Fruit fly (Drosophila melanogaster) whole organism, prepupa: Measurements from ENCODE around the gene numb.
A peak's percentile ranks its signal among the peaks of the same experiment; 100 is the strongest.

ENCODE experiments used
- Blimp-1 ChIP-seq: fragments of 200-800 bp; sonication (Bioruptor generic); optimal IDR thresholded peaks from 3 replicates; lab custom pipeline; 2017; ENCODE audit warnings: missing biosample characterization, missing genetic modification characterization, mild to moderate bottlenecking, moderate library complexity, missing genetic modification reagents
- CG10631 ChIP-seq: fragments of 200-800 bp; sonication (Bioruptor generic); optimal IDR thresholded peaks from 2 replicates; lab custom pipeline; 2016; ENCODE audit warnings: missing biosample characterization, missing genetic modification characterization
- CG10669 ChIP-seq: fragments of 200-800 bp; sonication (Bioruptor generic); optimal IDR thresholded peaks from 3 replicates; lab custom pipeline; 2018; ENCODE audit warnings: missing biosample characterization, mild to moderate bottlenecking, missing genetic modification characterization, moderate library complexity
- CG11294 ChIP-seq: fragments of 200-800 bp; sonication (Bioruptor generic); IDR thresholded peaks from 2 replicates; pipeline ENCODE4 v1.3.6; 2022; ENCODE audit warnings: missing biosample characterization, missing genetic modification characterization
- CG11762 ChIP-seq: fragments of 200-800 bp; sonication (Bioruptor generic); optimal IDR thresholded peaks from 3 replicates; lab custom pipeline; 2016; ENCODE audit warnings: missing biosample characterization, missing genetic modification characterization; ENCODE audit not compliant: insufficient read depth
- CG15336 ChIP-seq: fragments of 200-800 bp; sonication (Bioruptor generic); IDR thresholded peaks from 2 replicates; pipeline ENCODE4 v1.3.6; 2022; ENCODE audit warnings: missing biosample characterization, missing genetic modification characterization
- CG1621 ChIP-seq: fragments of 200-800 bp; sonication (Bioruptor generic); optimal IDR thresholded peaks from 3 replicates; lab custom pipeline; 2018; ENCODE audit warnings: missing biosample characterization, mild to moderate bottlenecking, missing genetic modification characterization
- CG16779 ChIP-seq: fragments of 200-800 bp; sonication (Bioruptor generic); optimal IDR thresholded peaks from 3 replicates; lab custom pipeline; 2017; ENCODE audit warnings: missing biosample characterization, mild to moderate bottlenecking, missing genetic modification characterization
- CG3032 ChIP-seq: fragments of 200-800 bp; optimal IDR thresholded peaks from 2 replicates; lab custom pipeline; 2019; ENCODE audit warnings: missing biosample characterization, mild to moderate bottlenecking, missing genetic modification characterization, moderate library complexity
- CG32006 ChIP-seq: fragments of 200-800 bp; sonication (Bioruptor generic); optimal IDR thresholded peaks from 3 replicates; lab custom pipeline; 2017; ENCODE audit warnings: missing biosample characterization, mild to moderate bottlenecking, missing genetic modification characterization
- CG34406 ChIP-seq: fragments of 200-800 bp; sonication (Bioruptor generic); optimal IDR thresholded peaks from 3 replicates; lab custom pipeline; 2016; ENCODE audit warnings: missing biosample characterization, missing genetic modification characterization
- CG3919 ChIP-seq: fragments of 200-800 bp; sonication (Bioruptor generic); optimal IDR thresholded peaks from 3 replicates; lab custom pipeline; 2016; ENCODE audit warnings: missing biosample characterization, missing genetic modification characterization
- CG4318 ChIP-seq: fragments of 200-800 bp; sonication (Bioruptor generic); optimal IDR thresholded peaks from 3 replicates; lab custom pipeline; 2017; ENCODE audit warnings: missing biosample characterization, mild to moderate bottlenecking, missing genetic modification characterization
- CG6163 ChIP-seq: fragments of 200-800 bp; sonication (Bioruptor generic); IDR thresholded peaks from 3 replicates; pipeline ENCODE4 v1.3.6; 2022; ENCODE audit warnings: missing biosample characterization, missing genetic modification characterization
- CG6276 ChIP-seq: fragments of 200-800 bp; sonication (Bioruptor generic); optimal IDR thresholded peaks from 2 replicates; lab custom pipeline; 2017; ENCODE audit warnings: missing biosample characterization, mild to moderate bottlenecking, missing genetic modification characterization
- CG6792 ChIP-seq: fragments of 200-800 bp; sonication (Bioruptor generic); optimal IDR thresholded peaks from 3 replicates; lab custom pipeline; 2016; ENCODE audit warnings: missing biosample characterization, missing genetic modification characterization
- CG6808 ChIP-seq: fragments of 200-800 bp; sonication (Bioruptor generic); optimal IDR thresholded peaks from 3 replicates; lab custom pipeline; 2017; ENCODE audit warnings: missing biosample characterization, missing genetic modification characterization, mild to moderate bottlenecking, moderate library complexity, missing genetic modification reagents
- CG6854 ChIP-seq: fragments of 200-800 bp; sonication (Bioruptor generic); optimal IDR thresholded peaks from 2 replicates; lab custom pipeline; 2017; ENCODE audit warnings: missing biosample characterization, mild to moderate bottlenecking, missing genetic modification characterization
- CG8119 ChIP-seq: fragments of 200-800 bp; sonication (Bioruptor generic); IDR thresholded peaks from 3 replicates; pipeline ENCODE4 v1.3.6; 2022; ENCODE audit warnings: missing biosample characterization, missing genetic modification characterization
- CG8319 ChIP-seq: fragments of 200-800 bp; sonication (Bioruptor generic); optimal IDR thresholded peaks from 3 replicates; lab custom pipeline; 2016; ENCODE audit warnings: missing biosample characterization, missing genetic modification characterization
- CG8632 ChIP-seq: fragments of 200-800 bp; sonication (Bioruptor generic); optimal IDR thresholded peaks from 3 replicates; lab custom pipeline; 2016; ENCODE audit warnings: missing biosample characterization, missing genetic modification characterization
- CG9139 ChIP-seq: fragments of 200-800 bp; sonication (Bioruptor generic); optimal IDR thresholded peaks from 3 replicates; lab custom pipeline; 2017; ENCODE audit warnings: missing biosample characterization, mild to moderate bottlenecking, missing genetic modification characterization
- Eip75B ChIP-seq: fragments of 200-800 bp; sonication (Bioruptor generic); optimal IDR thresholded peaks from 3 replicates; lab custom pipeline; 2016; ENCODE audit warnings: missing biosample characterization, missing genetic modification characterization
- Eip78C ChIP-seq: fragments of 200-800 bp; sonication (Bioruptor generic); peaks from one replicate; lab custom pipeline; 2016; ENCODE audit warnings: missing biosample characterization, missing genetic modification characterization
- Eip93F ChIP-seq: fragments of 200-800 bp; sonication (Bioruptor generic); optimal IDR thresholded peaks from 2 replicates; lab custom pipeline; 2016; ENCODE audit warnings: missing biosample characterization, mild to moderate bottlenecking, missing genetic modification characterization
- Ets21C ChIP-seq: fragments of 200-800 bp; sonication (Bioruptor generic); optimal IDR thresholded peaks from 3 replicates; lab custom pipeline; 2016; ENCODE audit warnings: missing biosample characterization, missing genetic modification characterization
- Ets96B ChIP-seq: fragments of 200-800 bp; optimal IDR thresholded peaks from 2 replicates; lab custom pipeline; 2019; ENCODE audit warnings: missing biosample characterization, mild to moderate bottlenecking, missing genetic modification characterization, moderate library complexity
- Gug ChIP-seq: fragments of 200-800 bp; sonication (Bioruptor generic); IDR thresholded peaks from 2 replicates; pipeline ENCODE4 v1.3.6; 2022; ENCODE audit warnings: missing biosample characterization, missing genetic modification characterization
- Hr38 ChIP-seq: sonication (Bioruptor generic); optimal IDR thresholded peaks from 2 replicates; lab custom pipeline; 2016; ENCODE audit warnings: missing biosample characterization, missing genetic modification characterization
- Hr4 ChIP-seq: fragments of 200-800 bp; sonication (Bioruptor generic); optimal IDR thresholded peaks from 3 replicates; lab custom pipeline; 2016; ENCODE audit warnings: missing biosample characterization, missing genetic modification characterization
- Met ChIP-seq: fragments of 200-800 bp; sonication (Bioruptor generic); optimal IDR thresholded peaks from 3 replicates; lab custom pipeline; 2016; ENCODE audit warnings: missing biosample characterization, missing genetic modification characterization
- OdsH ChIP-seq: fragments of 200-800 bp; sonication (Bioruptor generic); optimal IDR thresholded peaks from 3 replicates; lab custom pipeline; 2016; ENCODE audit warnings: missing biosample characterization, missing genetic modification characterization
- Sox102F ChIP-seq: fragments of 200-800 bp; sonication (Bioruptor generic); optimal IDR thresholded peaks from 2 replicates; lab custom pipeline; 2016; ENCODE audit warnings: missing biosample characterization, mild to moderate bottlenecking, missing genetic modification characterization
- Sox14 ChIP-seq: fragments of 200-800 bp; sonication (Bioruptor generic); optimal IDR thresholded peaks from 3 replicates; lab custom pipeline; 2016; ENCODE audit warnings: missing biosample characterization, missing genetic modification characterization
- Sox15 ChIP-seq: fragments of 200-800 bp; sonication (Bioruptor generic); optimal IDR thresholded peaks from 3 replicates; lab custom pipeline; 2016; ENCODE audit warnings: missing biosample characterization, missing genetic modification characterization
- acj6 ChIP-seq: fragments of 200-800 bp; sonication (Bioruptor generic); optimal IDR thresholded peaks from 3 replicates; lab custom pipeline; 2016; ENCODE audit warnings: missing biosample characterization, missing genetic modification characterization
- dac ChIP-seq: fragments of 200-800 bp; sonication (Bioruptor generic); optimal IDR thresholded peaks from 2 replicates; lab custom pipeline; 2017; ENCODE audit warnings: missing biosample characterization, mild to moderate bottlenecking, missing genetic modification characterization
- dsx ChIP-seq: fragments of 200-800 bp; optimal IDR thresholded peaks from 3 replicates; lab custom pipeline; 2019; ENCODE audit warnings: missing biosample characterization, mild to moderate bottlenecking, missing genetic modification characterization, moderate library complexity; ENCODE audit not compliant: poor library complexity, severe bottlenecking
- eg ChIP-seq: fragments of 200-800 bp; sonication (Bioruptor generic); IDR thresholded peaks from 3 replicates; pipeline ENCODE4 v1.3.6; 2022; ENCODE audit warnings: missing biosample characterization, missing genetic modification characterization
- esn ChIP-seq: fragments of 200-800 bp; sonication (Bioruptor generic); optimal IDR thresholded peaks from 2 replicates; lab custom pipeline; 2016; ENCODE audit warnings: missing biosample characterization, mild to moderate bottlenecking, missing genetic modification characterization, moderate library complexity
- fd59A ChIP-seq: fragments of 200-800 bp; sonication (Bioruptor generic); optimal IDR thresholded peaks from 2 replicates; lab custom pipeline; 2017; ENCODE audit warnings: missing biosample characterization, mild to moderate bottlenecking, missing genetic modification characterization, missing genetic modification reagents
- fd85E ChIP-seq: fragments of 200-800 bp; sonication (Bioruptor generic); optimal IDR thresholded peaks from 3 replicates; lab custom pipeline; 2016; ENCODE audit warnings: missing biosample characterization, missing genetic modification characterization
- fkh ChIP-seq: fragments of 200-800 bp; sonication (Bioruptor generic); optimal IDR thresholded peaks from 3 replicates; lab custom pipeline; 2017; ENCODE audit warnings: missing biosample characterization, mild to moderate bottlenecking, missing genetic modification characterization, moderate library complexity
- lz ChIP-seq: fragments of 200-800 bp; sonication (Bioruptor generic); optimal IDR thresholded peaks from 3 replicates; lab custom pipeline; 2016; ENCODE audit warnings: missing biosample characterization, missing genetic modification characterization
- net ChIP-seq: fragments of 200-800 bp; sonication (Bioruptor generic); optimal IDR thresholded peaks from 3 replicates; lab custom pipeline; 2016; ENCODE audit warnings: missing biosample characterization, missing genetic modification characterization
- pdm3 ChIP-seq: fragments of 200-800 bp; sonication (Bioruptor generic); optimal IDR thresholded peaks from 3 replicates; lab custom pipeline; 2016; ENCODE audit warnings: missing biosample characterization, missing genetic modification characterization
- salr ChIP-seq, 2 experiments: fragments of 200-800 bp; sonication (Bioruptor generic); optimal IDR thresholded peaks; 3 replicates each; lab custom pipeline; 2016 to 2018; ENCODE audit warnings: missing biosample characterization in 2 of 2, missing genetic modification characterization in 2 of 2, mild to moderate bottlenecking in 1 of 2
- spab ChIP-seq: fragments of 200-800 bp; sonication (Bioruptor generic); optimal IDR thresholded peaks from 2 replicates; lab custom pipeline; 2017; ENCODE audit warnings: missing biosample characterization, mild to moderate bottlenecking, missing genetic modification characterization, missing genetic modification reagents
- ss ChIP-seq, 2 experiments: fragments of 200-800 bp; sonication (Bioruptor generic); optimal IDR thresholded peaks; 2 replicates in 1 of 2; 3 replicates in 1 of 2; lab custom pipeline; 2017 to 2018; ENCODE audit warnings: mild to moderate bottlenecking in 2 of 2, missing biosample characterization in 2 of 2, missing genetic modification characterization in 2 of 2, moderate library complexity in 1 of 2
- svp ChIP-seq: fragments of 200-800 bp; sonication (Bioruptor generic); peaks from one replicate; lab custom pipeline; 2016; ENCODE audit warnings: missing biosample characterization, missing genetic modification characterization
- topi ChIP-seq: fragments of 200-800 bp; sonication (Bioruptor generic); optimal IDR thresholded peaks from 3 replicates; lab custom pipeline; 2016; ENCODE audit warnings: missing biosample characterization, missing genetic modification characterization
- vri ChIP-seq: fragments of 200-800 bp; sonication (Bioruptor generic); optimal IDR thresholded peaks from 3 replicates; lab custom pipeline; 2016; ENCODE audit warnings: missing biosample characterization, mild to moderate bottlenecking, missing genetic modification characterization

numb gene

DNA sequence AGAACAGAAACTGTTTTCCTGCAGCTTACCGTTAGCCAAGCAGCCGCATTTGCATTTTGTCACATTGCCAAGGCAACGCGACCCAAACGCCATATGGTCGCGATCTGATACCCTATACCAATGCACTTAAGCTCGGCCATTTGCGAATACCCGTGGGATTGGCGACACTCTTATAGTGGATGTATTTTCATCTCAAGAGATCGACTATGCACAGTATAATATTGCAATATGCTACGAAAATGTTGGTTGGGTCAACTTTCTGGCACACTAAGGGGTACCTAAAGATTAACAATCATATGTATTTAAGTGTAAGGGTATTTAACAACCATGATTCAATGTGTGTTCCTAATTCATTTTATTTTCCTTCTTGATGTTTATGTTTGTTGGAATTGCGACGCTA lies 958 bp downstream of the numb start:
- TF ChIP-seq Ets21C (GFP tag; lab: Kevin White, UChicago) (peak; percentile 64), CG6163 (peak; percentile 56; the same call in 1 of the 3 replicates), Sox15 (GFP tag; lab: Kevin White, UChicago) (no peak), CG8119 (peak; percentile 42; the same call in 2 of the 3 replicates), CG6808 (GFP tag; lab: Kevin White, UChicago) (no peak), CG34406 (peak; percentile 39), fd59A (GFP tag; lab: Kevin White, UChicago) (no peak), CG4318 (GFP tag; lab: Kevin White, UChicago) (no peak), CG9139 (GFP tag; lab: Kevin White, UChicago) (no peak), CG15336 (GFP tag; lab: Robert Waterston, UW) (peak; percentile 48; the same call in 1 of the 2 replicates), Hr4 (GFP tag; lab: Kevin White, UChicago) (peak; percentile 25), acj6 (GFP tag; lab: Kevin White, UChicago) (peak; percentile 38), net (GFP tag; lab: Kevin White, UChicago) (peak; percentile 43), Met (GFP tag; lab: Kevin White, UChicago) (peak; percentile 58), salr (GFP tag; optimal IDR thresholded peaks at IDR 0.05; lab: Kevin White, UChicago) (no peak), esn (GFP tag; lab: Kevin White, UChicago) (peak; percentile 74), CG3919 (peak; percentile 29), CG16779 (tag; lab: Kevin White, UChicago) (no peak), spab (GFP tag; lab: Kevin White, UChicago) (peak; percentile 9), CG6276 (GFP tag; lab: Kevin White, UChicago) (no peak), OdsH (GFP tag; lab: Kevin White, UChicago) (peak; percentile 55), svp (GFP tag; lab: Kevin White, UChicago) (peak; percentile 82), CG32006 (peak; percentile 42), fkh (no peak), Hr38 (GFP tag; lab: Kevin White, UChicago) (no peak), eg (GFP tag; lab: Robert Waterston, UW) (peak; percentile 48; the same call in 1 of the 3 replicates), CG8319 (GFP tag; lab: Kevin White, UChicago) (no peak), dac (GFP tag; lab: Kevin White, UChicago) (no peak), ss (GFP tag; optimal IDR thresholded peaks at IDR 0.05; lab: Kevin White, UChicago) (peak in 1 of 2 experiments; percentile 17), CG11294 (GFP tag; lab: Robert Waterston, UW) (peak; percentile 46; the same call in 1 of the 2 replicates), CG11762 (GFP tag; lab: Kevin White, UChicago) (peak; percentile 24), Eip78C (GFP tag; lab: Kevin White, UChicago) (peak; percentile 84), CG6792 (GFP tag; lab: Kevin White, UChicago) (peak; percentile 54), Sox14 (peak; percentile 26), Ets96B (tag; lab: Kevin White, UChicago) (peak; percentile 36), CG1621 (tag; lab: Kevin White, UChicago) (no peak), vri (peak; percentile 21), Gug (GFP tag; lab: Robert Waterston, UW) (no peak), Sox102F (GFP tag; lab: Kevin White, UChicago) (peak; percentile 72), lz (GFP tag; lab: Kevin White, UChicago) (peak; percentile 77), Blimp-1 (no peak), CG10631 (GFP tag; lab: Kevin White, UChicago) (peak; percentile 19), Eip75B (GFP tag; lab: Kevin White, UChicago) (peak; percentile 36), pdm3 (peak; percentile 53), fd85E (GFP tag; lab: Kevin White, UChicago) (no peak), CG6854 (GFP tag; lab: Kevin White, UChicago) (no peak), dsx (GFP tag; lab: Kevin White, UChicago) (no peak), Eip93F (no peak), topi (peak; percentile 71), CG3032 (tag; lab: Kevin White, UChicago) (peak; percentile 21), CG8632 (GFP tag; lab: Kevin White, UChicago) (no peak), CG10669 (GFP tag; lab: Kevin White, UChicago) (peak; percentile 32)
